Worm (Caenorhabditis elegans) whole organism, L3 larva: Measurements from ENCODE around the gene F21C10.3.
A peak's percentile ranks its signal among the peaks of the same experiment; 100 is the strongest.

ENCODE experiments used
- R02D3.7 ChIP-seq: fragments of 150-350 bp; optimal IDR thresholded peaks from 2 replicates; lab custom pipeline; 2014; ENCODE audit warnings: missing biosample characterization, missing genetic modification characterization
- aly-2 ChIP-seq: fragments of 150-350 bp; optimal IDR thresholded peaks from 2 replicates; lab custom pipeline; 2014; ENCODE audit warnings: missing biosample characterization, missing genetic modification characterization
- ama-1 ChIP-seq: fragments of 150-350 bp; optimal IDR thresholded peaks from 2 replicates; lab custom pipeline; 2018
- ceh-16 ChIP-seq: sonication (generic microtip); optimal IDR thresholded peaks from 2 replicates; lab custom pipeline; 2017; ENCODE audit warnings: missing biosample characterization, missing genetic modification characterization
- ceh-28 ChIP-seq: fragments of 150-350 bp; optimal IDR thresholded peaks from 2 replicates; lab custom pipeline; 2014; ENCODE audit warnings: missing biosample characterization, missing genetic modification reagents, missing genetic modification characterization
- ceh-9 ChIP-seq: sonication (generic microtip); optimal IDR thresholded peaks from 2 replicates; lab custom pipeline; 2018; ENCODE audit warnings: missing biosample characterization, missing genetic modification characterization
- daf-12 ChIP-seq: fragments of 150-350 bp; optimal IDR thresholded peaks from 2 replicates; lab custom pipeline; 2014; ENCODE audit warnings: missing biosample characterization, missing genetic modification reagents, missing genetic modification characterization
- egl-27 ChIP-seq: sonication (generic microtip); optimal IDR thresholded peaks from 4 replicates; lab custom pipeline; 2017; ENCODE audit warnings: missing biosample characterization, missing genetic modification reagents, missing genetic modification characterization
- elt-1 ChIP-seq: fragments of 150-350 bp; optimal IDR thresholded peaks from 2 replicates; lab custom pipeline; 2014; ENCODE audit warnings: missing biosample characterization, missing genetic modification characterization
- elt-2 ChIP-seq: sonication (generic microtip); optimal IDR thresholded peaks from 2 replicates; lab custom pipeline; 2016; ENCODE audit warnings: missing genetic modification reagents, mild to moderate bottlenecking, missing genetic modification characterization, missing compliant biosample characterization
- elt-3 ChIP-seq, 3 experiments: fragments of 150-350 bp in 1 of 3; sonication (generic microtip) in 2 of 3; optimal IDR thresholded peaks; 2 replicates in 2 of 3; 4 replicates in 1 of 3; lab custom pipeline; 2014 to 2017; ENCODE audit warnings: missing biosample characterization in 3 of 3, missing genetic modification characterization in 3 of 3
- eor-1 ChIP-seq, 2 experiments: fragments of 150-350 bp; optimal IDR thresholded peaks; 2 replicates each; lab custom pipeline; 2014 to 2018; ENCODE audit warnings: missing biosample characterization in 2 of 2, missing genetic modification characterization in 2 of 2
- fkh-10 ChIP-seq: sonication (generic microtip); optimal IDR thresholded peaks from 2 replicates; lab custom pipeline; 2017; ENCODE audit warnings: missing biosample characterization, missing genetic modification reagents, missing genetic modification characterization
- fkh-2 ChIP-seq: fragments of 150-350 bp; optimal IDR thresholded peaks from 2 replicates; lab custom pipeline; 2014; ENCODE audit warnings: missing biosample characterization, missing genetic modification reagents, missing genetic modification characterization
- fos-1 ChIP-seq: fragments of 150-350 bp; optimal IDR thresholded peaks from 2 replicates; lab custom pipeline; 2014; ENCODE audit warnings: missing biosample characterization, missing genetic modification characterization
- hmg-11 ChIP-seq: sonication (generic microtip); optimal IDR thresholded peaks from 2 replicates; lab custom pipeline; 2016; ENCODE audit warnings: missing genetic modification characterization, missing compliant biosample characterization
- jun-1 ChIP-seq: fragments of 150-350 bp; optimal IDR thresholded peaks from 2 replicates; lab custom pipeline; 2014; ENCODE audit warnings: missing biosample characterization, missing genetic modification reagents, missing genetic modification characterization
- lin-15B ChIP-seq: fragments of 150-350 bp; optimal IDR thresholded peaks from 2 replicates; lab custom pipeline; 2014; ENCODE audit warnings: missing biosample characterization, missing genetic modification characterization
- mdl-1 ChIP-seq: fragments of 150-350 bp; optimal IDR thresholded peaks from 2 replicates; lab custom pipeline; 2014; ENCODE audit warnings: missing biosample characterization, missing genetic modification characterization
- mml-1 ChIP-seq: fragments of 150-350 bp; sonication (generic microtip); optimal IDR thresholded peaks from 3 replicates; lab custom pipeline; 2014; ENCODE audit warnings: missing biosample characterization, missing genetic modification characterization
- nfya-1 ChIP-seq: sonication (generic microtip); optimal IDR thresholded peaks from 2 replicates; lab custom pipeline; 2017; ENCODE audit warnings: missing genetic modification characterization, mild to moderate bottlenecking, missing compliant biosample characterization, antibody characterized with exemption, moderate library complexity; ENCODE audit not compliant: insufficient read depth
- nhr-11 ChIP-seq: fragments of 150-350 bp; optimal IDR thresholded peaks from 2 replicates; lab custom pipeline; 2014; ENCODE audit warnings: missing biosample characterization, missing genetic modification characterization
- nhr-23 ChIP-seq: fragments of 150-350 bp; optimal IDR thresholded peaks from 2 replicates; lab custom pipeline; 2014; ENCODE audit warnings: missing biosample characterization, missing genetic modification reagents, missing genetic modification characterization
- nhr-237 ChIP-seq: fragments of 150-350 bp; optimal IDR thresholded peaks from 2 replicates; lab custom pipeline; 2014; ENCODE audit warnings: missing biosample characterization, missing genetic modification characterization
- nhr-25 ChIP-seq: sonication (generic microtip); optimal IDR thresholded peaks from 2 replicates; lab custom pipeline; 2017; ENCODE audit warnings: missing biosample characterization, missing genetic modification characterization
- nhr-43 ChIP-seq: sonication (generic microtip); optimal IDR thresholded peaks from 2 replicates; lab custom pipeline; 2016; ENCODE audit warnings: mild to moderate bottlenecking, missing genetic modification characterization, missing compliant biosample characterization; ENCODE audit not compliant: poor library complexity, severe bottlenecking
- nhr-76 ChIP-seq: fragments of 150-350 bp; sonication (generic microtip); optimal IDR thresholded peaks from 5 replicates; lab custom pipeline; 2014; ENCODE audit warnings: missing biosample characterization, missing genetic modification characterization
- nhr-77 ChIP-seq: fragments of 150-350 bp; optimal IDR thresholded peaks from 2 replicates; lab custom pipeline; 2014; ENCODE audit warnings: missing biosample characterization, missing genetic modification characterization
- pqm-1 ChIP-seq: fragments of 150-350 bp; optimal IDR thresholded peaks from 2 replicates; lab custom pipeline; 2017; ENCODE audit warnings: missing biosample characterization, missing genetic modification characterization, inconsistent platforms
- skn-1 ChIP-seq: fragments of 150-350 bp; optimal IDR thresholded peaks from 2 replicates; lab custom pipeline; 2014; ENCODE audit warnings: missing biosample characterization, missing genetic modification characterization
- snpc-4 ChIP-seq: fragments of 150-350 bp; optimal IDR thresholded peaks from 2 replicates; lab custom pipeline; 2014; ENCODE audit warnings: missing biosample characterization, missing genetic modification characterization
- tbx-2 ChIP-seq: sonication (generic microtip); optimal IDR thresholded peaks from 2 replicates; lab custom pipeline; 2016; ENCODE audit warnings: mild to moderate bottlenecking, missing genetic modification characterization, missing compliant biosample characterization
- unc-39 ChIP-seq: sonication (generic microtip); optimal IDR thresholded peaks from 4 replicates; lab custom pipeline; 2017; ENCODE audit warnings: missing biosample characterization, missing genetic modification characterization
- unc-62 ChIP-seq: fragments of 150-350 bp; sonication (generic microtip); optimal IDR thresholded peaks from 4 replicates; lab custom pipeline; 2014; ENCODE audit warnings: missing biosample characterization, missing genetic modification reagents, missing genetic modification characterization
- zag-1 ChIP-seq: fragments of 150-350 bp; optimal IDR thresholded peaks from 2 replicates; lab custom pipeline; 2014; ENCODE audit warnings: missing biosample characterization, missing genetic modification characterization
- ztf-11 ChIP-seq: fragments of 150-350 bp; optimal IDR thresholded peaks from 2 replicates; lab custom pipeline; 2014; ENCODE audit warnings: missing biosample characterization, missing genetic modification characterization
- ztf-4 ChIP-seq: fragments of 150-350 bp; optimal IDR thresholded peaks from 2 replicates; lab custom pipeline; 2014; ENCODE audit warnings: missing biosample characterization, missing genetic modification characterization

The F21C10.3 gene

DNA sequence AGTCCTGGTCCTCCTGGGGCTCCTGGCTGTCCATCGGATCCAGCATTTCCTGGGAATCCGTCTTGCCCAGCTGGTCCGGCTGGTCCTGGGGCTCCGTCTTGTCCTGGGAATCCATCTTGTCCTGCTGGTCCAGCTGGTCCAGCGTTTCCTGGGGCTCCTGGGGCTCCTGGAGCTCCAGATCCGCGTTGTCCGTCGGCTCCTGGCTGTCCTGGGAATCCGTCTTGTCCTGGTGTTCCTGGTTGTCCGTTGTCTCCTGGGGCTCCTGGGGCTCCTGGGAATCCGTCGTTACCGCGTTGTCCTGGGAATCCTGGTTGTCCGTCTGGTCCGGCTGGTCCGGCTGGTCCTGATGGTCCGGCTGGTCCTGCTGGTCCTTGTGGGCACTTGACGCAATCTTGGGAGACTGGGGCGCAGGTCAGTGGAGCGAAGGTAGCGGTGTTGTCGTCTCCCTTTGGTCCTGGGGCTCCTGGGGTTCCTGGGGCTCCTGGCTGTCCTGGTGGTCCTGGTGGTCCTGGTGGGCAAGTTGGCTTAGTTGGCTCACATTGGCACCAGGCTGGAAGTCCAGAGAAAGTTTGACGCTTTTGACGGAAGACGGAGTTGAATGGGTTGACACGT, 34.4 kb downstream of the F21C10.3 start:
- TF ChIP-seq egl-27 (tag; lab: Kevin White, UChicago) = no peak
- TF ChIP-seq nhr-11 (tag; lab: Kevin White, UChicago) = no peak
- TF ChIP-seq ztf-4 (tag; lab: Kevin White, UChicago) = no peak
- TF ChIP-seq unc-62 = no peak
- no peak for TF ChIP-seq lin-15B (tag; lab: Kevin White, UChicago)
- TF ChIP-seq eor-1 (tag; optimal IDR thresholded peaks at IDR 0.05; lab: Kevin White, UChicago) = no peak
- no peak for TF ChIP-seq daf-12 (tag; lab: Kevin White, UChicago)
- no peak for TF ChIP-seq mml-1
- TF ChIP-seq hmg-11 (tag; lab: Kevin White, UChicago) = no peak
- no peak for TF ChIP-seq skn-1 (tag; lab: Kevin White, UChicago)
- no peak for TF ChIP-seq nhr-237 (tag; lab: Kevin White, UChicago)
- no peak for TF ChIP-seq nhr-43 (tag; lab: Kevin White, UChicago)
- TF ChIP-seq ama-1 (lab: Kevin White, UChicago) = no peak
- no peak for TF ChIP-seq ztf-11 (tag; lab: Kevin White, UChicago)
- no peak for TF ChIP-seq nhr-76 (tag; lab: Kevin White, UChicago)
- no peak for TF ChIP-seq ceh-28

DNA sequence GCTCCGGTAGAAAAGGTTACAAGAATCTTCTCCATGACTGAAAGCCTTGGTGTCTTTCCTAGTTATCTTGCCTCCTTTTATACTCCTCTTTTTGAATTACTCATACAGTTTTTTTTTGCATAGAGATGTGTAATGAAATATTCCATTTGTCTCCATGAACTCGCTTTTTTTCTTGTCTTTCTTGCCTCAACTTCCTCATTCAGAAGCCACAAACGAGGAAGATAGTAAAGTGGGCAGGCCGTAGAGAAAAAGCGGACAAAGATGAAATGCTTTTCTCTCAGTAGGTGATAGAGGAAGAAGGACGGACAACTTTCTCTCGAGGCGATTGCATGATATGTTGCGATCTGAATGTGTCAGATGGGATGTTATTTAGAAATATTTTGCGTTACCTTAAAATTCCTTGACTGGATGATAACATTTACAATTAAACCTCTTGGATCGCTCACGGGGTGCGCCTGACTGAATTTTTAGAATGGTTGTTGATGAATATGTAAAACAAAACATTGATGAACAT, 35.1 kb downstream of the F21C10.3 start, which contains the start of gene col-145:
col-145 (minus strand) TSS at position 51 of the 514 bp plus-strand sequence.
- TF ChIP-seq nhr-23 (tag; lab: Kevin White, UChicago) (peak; percentile 1), egl-27 (tag; lab: Kevin White, UChicago) (peak; percentile 61), eor-1 (tag; optimal IDR thresholded peaks at IDR 0.05; lab: Kevin White, UChicago) (no peak), zag-1 (tag; lab: Kevin White, UChicago) (no peak), nhr-25 (peak; percentile 47)

DNA sequence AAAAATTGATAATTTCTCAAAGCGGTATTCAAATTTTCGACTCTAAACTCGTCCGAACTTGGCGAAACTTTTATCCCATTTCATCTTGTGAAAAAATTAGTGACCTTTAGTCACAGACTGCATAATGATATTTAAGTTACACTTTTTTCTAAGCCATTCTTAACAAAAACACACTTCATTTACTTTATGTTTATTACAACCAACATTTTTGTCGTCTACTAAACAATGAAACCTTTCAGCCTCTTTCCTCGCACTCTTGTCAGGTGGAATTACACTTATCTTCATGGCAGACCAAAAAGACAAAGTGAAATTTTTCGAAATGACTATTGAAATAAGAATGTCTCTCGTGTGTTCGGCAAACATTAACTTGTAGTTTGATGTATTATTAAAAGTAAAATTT, 36.0 kb downstream of the F21C10.3 start:
- peak; percentile 1 for TF ChIP-seq R02D3.7 (tag; lab: Kevin White, UChicago)
- no peak for TF ChIP-seq ceh-28
- peak; percentile 50 for TF ChIP-seq nhr-43 (tag; lab: Kevin White, UChicago)
- TF ChIP-seq fkh-2 (tag; lab: Kevin White, UChicago) = no peak
- peak; percentile 9 for TF ChIP-seq ztf-4 (tag; lab: Kevin White, UChicago)
- peak; percentile 89 for TF ChIP-seq ama-1 (lab: Kevin White, UChicago)
- no peak for TF ChIP-seq mdl-1 (tag; lab: Kevin White, UChicago)
- no peak for TF ChIP-seq nfya-1
- TF ChIP-seq egl-27 (tag; lab: Kevin White, UChicago) = no peak
- TF ChIP-seq ceh-9 (tag; lab: Kevin White, UChicago) = no peak
- peak; percentile 93 for TF ChIP-seq nhr-25
- TF ChIP-seq, all 47 proteins: peak for 5

DNA sequence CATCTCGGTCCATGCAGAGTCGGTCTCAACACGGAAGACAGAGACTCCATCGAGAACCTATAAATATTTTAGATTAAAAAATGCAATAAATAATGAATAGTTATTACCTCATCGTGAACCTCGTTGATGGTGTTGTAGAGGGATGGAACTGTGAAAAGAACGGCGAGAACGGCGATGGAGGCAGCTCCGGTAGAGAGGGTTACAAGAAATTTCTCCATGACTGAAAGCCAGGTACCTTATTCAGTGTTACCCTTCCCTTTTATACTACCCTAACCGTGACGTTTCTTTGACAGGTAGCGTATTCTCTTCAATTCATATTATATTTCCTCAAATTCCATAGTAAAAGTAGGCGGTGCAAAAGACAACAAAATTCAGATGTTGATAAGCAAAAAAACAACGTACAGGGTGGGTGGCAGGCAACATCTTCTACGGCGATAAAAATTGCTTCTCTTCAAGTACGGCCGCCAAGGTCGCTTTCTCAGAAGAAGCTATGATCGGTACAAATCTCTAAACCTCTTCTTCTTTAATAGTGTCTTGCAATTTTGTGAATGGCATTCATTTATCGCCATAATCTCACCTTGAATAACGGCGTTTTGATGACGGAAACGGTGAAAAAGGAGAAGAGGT, 37.3 kb downstream of the F21C10.3 start, which contains the start of gene col-10:
col-10 (minus strand) TSS at position 235 of the 627 bp plus-strand sequence.
- no peak for TF ChIP-seq skn-1 (tag; lab: Kevin White, UChicago)
- no peak for TF ChIP-seq lin-15B (tag; lab: Kevin White, UChicago)
- TF ChIP-seq nhr-77 (tag; lab: Kevin White, UChicago) = no peak
- no peak for TF ChIP-seq nhr-76 (tag; lab: Kevin White, UChicago)
- no peak for TF ChIP-seq nhr-23 (tag; lab: Kevin White, UChicago)
- TF ChIP-seq unc-39 = no peak
- no peak for TF ChIP-seq zag-1 (tag; lab: Kevin White, UChicago)
- TF ChIP-seq fkh-2 (tag; lab: Kevin White, UChicago) = no peak
- TF ChIP-seq ceh-28 = no peak
- no peak for TF ChIP-seq ceh-9 (tag; lab: Kevin White, UChicago)
- peak; percentile 65 for TF ChIP-seq nhr-43 (tag; lab: Kevin White, UChicago)
- no peak for TF ChIP-seq tbx-2
- TF ChIP-seq ama-1 (lab: Kevin White, UChicago) = peak; percentile 85
- TF ChIP-seq ztf-4 (tag; lab: Kevin White, UChicago) = no peak
- no peak for TF ChIP-seq aly-2 (tag; lab: Kevin White, UChicago)
- TF ChIP-seq unc-62 = no peak
- TF ChIP-seq elt-1 (tag; lab: Kevin White, UChicago) = peak; percentile 56
- no peak for TF ChIP-seq fkh-10 (GFP tag; lab: Kevin White, UChicago)
- no peak for TF ChIP-seq R02D3.7 (tag; lab: Kevin White, UChicago)
- no peak for TF ChIP-seq elt-2 (tag; lab: Kevin White, UChicago)
- TF ChIP-seq daf-12 (tag; lab: Kevin White, UChicago) = no peak
- no peak for TF ChIP-seq ceh-16
- no peak for TF ChIP-seq eor-1 (tag; optimal IDR thresholded peaks at IDR 0.05; lab: Kevin White, UChicago)
- TF ChIP-seq ztf-11 (tag; lab: Kevin White, UChicago) = no peak
- TF ChIP-seq mml-1 = no peak
- no peak for TF ChIP-seq nhr-11 (tag; lab: Kevin White, UChicago)
- no peak for TF ChIP-seq hmg-11 (tag; lab: Kevin White, UChicago)
- no peak for TF ChIP-seq snpc-4 (tag; lab: Kevin White, UChicago)
- TF ChIP-seq nhr-237 (tag; lab: Kevin White, UChicago) = no peak
- TF ChIP-seq jun-1 (tag; lab: Kevin White, UChicago) = no peak
- TF ChIP-seq elt-3 (tag; optimal IDR thresholded peaks at IDR 0.05; lab: Kevin White, UChicago) = no peak
- peak; percentile 15 for TF ChIP-seq egl-27 (tag; lab: Kevin White, UChicago)
- TF ChIP-seq nhr-25 = peak; percentile 86
- TF ChIP-seq pqm-1 (tag; lab: Kevin White, UChicago) = no peak
- no peak for TF ChIP-seq fos-1
- no peak for TF ChIP-seq nfya-1
